Worm (Caenorhabditis elegans) whole organism, L2 larva: ENCODE results near the gene dsl-6.
"Not testable (repeated sequence)": the region's sequence is repeated elsewhere in the genome, so short reads cannot be mapped to it uniquely, and the experiment has no call there.

Source experiments
- C34F6.9 ChIP-seq: fragments of 150-350 bp; optimal IDR thresholded peaks from 2 replicates; lab custom pipeline; 2014; ENCODE audit warnings: missing biosample characterization, missing genetic modification characterization
- R02D3.7 ChIP-seq: fragments of 150-350 bp; optimal IDR thresholded peaks from 2 replicates; lab custom pipeline; 2014; ENCODE audit warnings: missing biosample characterization, missing genetic modification characterization
- ZK546.5 ChIP-seq: sonication (generic microtip); optimal IDR thresholded peaks from 2 replicates; lab custom pipeline; 2017; ENCODE audit warnings: missing biosample characterization, missing genetic modification characterization
- alr-1 ChIP-seq: fragments of 150-350 bp; optimal IDR thresholded peaks from 2 replicates; lab custom pipeline; 2014; ENCODE audit warnings: missing biosample characterization, missing genetic modification characterization
- ama-1 ChIP-seq: fragments of 150-350 bp; optimal IDR thresholded peaks from 2 replicates; lab custom pipeline; 2018; ENCODE audit warnings: inconsistent platforms
- blmp-1 ChIP-seq: sonication (generic microtip); optimal IDR thresholded peaks from 2 replicates; lab custom pipeline; 2017; ENCODE audit warnings: missing genetic modification characterization, mild to moderate bottlenecking, missing compliant biosample characterization, antibody characterized with exemption, moderate library complexity; ENCODE audit not compliant: insufficient read depth
- ceh-82 ChIP-seq: fragments of 150-350 bp; optimal IDR thresholded peaks from 2 replicates; lab custom pipeline; 2014; ENCODE audit warnings: missing biosample characterization, missing genetic modification characterization
- crh-2 ChIP-seq: sonication (generic microtip); optimal IDR thresholded peaks from 2 replicates; lab custom pipeline; 2017; ENCODE audit warnings: missing biosample characterization, missing genetic modification characterization
- dmd-4 ChIP-seq: sonication (generic microtip); optimal IDR thresholded peaks from 2 replicates; lab custom pipeline; 2017; ENCODE audit warnings: missing biosample characterization, missing genetic modification characterization
- egl-27 ChIP-seq: sonication (generic microtip); optimal IDR thresholded peaks from 3 replicates; lab custom pipeline; 2017; ENCODE audit warnings: missing biosample characterization, missing genetic modification reagents, missing genetic modification characterization
- elt-3 ChIP-seq: sonication (generic microtip); optimal IDR thresholded peaks from 2 replicates; lab custom pipeline; 2017; ENCODE audit warnings: missing biosample characterization, missing genetic modification characterization
- fos-1 ChIP-seq: fragments of 150-350 bp; optimal IDR thresholded peaks from 2 replicates; lab custom pipeline; 2014; ENCODE audit warnings: missing biosample characterization, missing genetic modification characterization
- lin-11 ChIP-seq: fragments of 150-350 bp; sonication (generic microtip); optimal IDR thresholded peaks from 2 replicates; lab custom pipeline; 2014; ENCODE audit warnings: missing biosample characterization, missing genetic modification characterization, inconsistent platforms, mixed read lengths
- lin-13 ChIP-seq: fragments of 150-350 bp; optimal IDR thresholded peaks from 2 replicates; lab custom pipeline; 2014; ENCODE audit warnings: missing biosample characterization, missing genetic modification reagents, missing genetic modification characterization
- lin-39 ChIP-seq: fragments of 150-350 bp; optimal IDR thresholded peaks from 2 replicates; lab custom pipeline; 2014; ENCODE audit warnings: missing biosample characterization, missing genetic modification reagents, missing genetic modification characterization
- lsy-2 ChIP-seq, 2 experiments: fragments of 150-350 bp in 1 of 2; sonication (generic microtip) in 1 of 2; optimal IDR thresholded peaks; 2 replicates each; lab custom pipeline; 2014 to 2017; ENCODE audit warnings: missing biosample characterization in 2 of 2, missing genetic modification characterization in 2 of 2
- mbf-1 ChIP-seq: sonication (generic microtip); optimal IDR thresholded peaks from 2 replicates; lab custom pipeline; 2017; ENCODE audit warnings: missing biosample characterization, missing genetic modification characterization
- mdl-1 ChIP-seq, 2 experiments: fragments of 150-350 bp in 1 of 2; sonication (generic microtip) in 1 of 2; optimal IDR thresholded peaks; 2 replicates each; lab custom pipeline; 2017; ENCODE audit warnings: missing biosample characterization in 2 of 2, missing genetic modification characterization in 2 of 2
- nhr-10 ChIP-seq: sonication (generic microtip); optimal IDR thresholded peaks from 2 replicates; lab custom pipeline; 2017; ENCODE audit warnings: missing biosample characterization, missing genetic modification characterization
- nhr-129 ChIP-seq: fragments of 150-350 bp; optimal IDR thresholded peaks from 2 replicates; lab custom pipeline; 2014; ENCODE audit warnings: missing biosample characterization, missing genetic modification characterization
- nhr-237 ChIP-seq: fragments of 150-350 bp; optimal IDR thresholded peaks from 2 replicates; lab custom pipeline; 2014; ENCODE audit warnings: missing biosample characterization, missing genetic modification characterization
- nhr-25 ChIP-seq: fragments of 150-350 bp; sonication (generic microtip); optimal IDR thresholded peaks from 3 replicates; lab custom pipeline; 2014; ENCODE audit warnings: missing biosample characterization, missing genetic modification characterization
- nhr-6 ChIP-seq: fragments of 150-350 bp; optimal IDR thresholded peaks from 2 replicates; lab custom pipeline; 2014; ENCODE audit warnings: missing biosample characterization, missing genetic modification characterization
- nhr-77 ChIP-seq: fragments of 150-350 bp; optimal IDR thresholded peaks from 2 replicates; lab custom pipeline; 2014; ENCODE audit warnings: missing biosample characterization, missing genetic modification characterization
- skn-1 ChIP-seq: sonication (generic microtip); optimal IDR thresholded peaks from 2 replicates; lab custom pipeline; 2017; ENCODE audit warnings: missing biosample characterization, missing genetic modification characterization
- sma-3 ChIP-seq: sonication (generic microtip); optimal IDR thresholded peaks from 2 replicates; lab custom pipeline; 2016; ENCODE audit warnings: missing genetic modification reagents, missing genetic modification characterization, missing compliant biosample characterization
- sma-9 ChIP-seq, 2 experiments: fragments of 150-350 bp in 1 of 2; sonication (generic microtip) in 1 of 2; optimal IDR thresholded peaks; 2 replicates each; lab custom pipeline; 2014 to 2016; ENCODE audit warnings: missing genetic modification characterization in 2 of 2, mild to moderate bottlenecking in 1 of 2, missing biosample characterization in 1 of 2, missing compliant biosample characterization in 1 of 2, missing genetic modification reagents in 1 of 2, moderate library complexity in 1 of 2
- snpc-4 ChIP-seq: fragments of 150-350 bp; optimal IDR thresholded peaks from 2 replicates; lab custom pipeline; 2014; ENCODE audit warnings: missing biosample characterization, missing genetic modification characterization
- unc-39 ChIP-seq: fragments of 150-350 bp; optimal IDR thresholded peaks from 2 replicates; lab custom pipeline; 2014; ENCODE audit warnings: missing biosample characterization, missing genetic modification characterization
- unc-55 ChIP-seq: fragments of 150-350 bp; sonication (generic microtip); optimal IDR thresholded peaks from 3 replicates; lab custom pipeline; 2014; ENCODE audit warnings: missing biosample characterization, missing genetic modification reagents, missing genetic modification characterization
- ztf-11 ChIP-seq: sonication (generic microtip); optimal IDR thresholded peaks from 2 replicates; lab custom pipeline; 2017; ENCODE audit warnings: missing biosample characterization, missing genetic modification characterization
- ztf-4 ChIP-seq: fragments of 150-350 bp; optimal IDR thresholded peaks from 2 replicates; lab custom pipeline; 2014; ENCODE audit warnings: missing biosample characterization, missing genetic modification characterization

dsl-6 gene

DNA sequence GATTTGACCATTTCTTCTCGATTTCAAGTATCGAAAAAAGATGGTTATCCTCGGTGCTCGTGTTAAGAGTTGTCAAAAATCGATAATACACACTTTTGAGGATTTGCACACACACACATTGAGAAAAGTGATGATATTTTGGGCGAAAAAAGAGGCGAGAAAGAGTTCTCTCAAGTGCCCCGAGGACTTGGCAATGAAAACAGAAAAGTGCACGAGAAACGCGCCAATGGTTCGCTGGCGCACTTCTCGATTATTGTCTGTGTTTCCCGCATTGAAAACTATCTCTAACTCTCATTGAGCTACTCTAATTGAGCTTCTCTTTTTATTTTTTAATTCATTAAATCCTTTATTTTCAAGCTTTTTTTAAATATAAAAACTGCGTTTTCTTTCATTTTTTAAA is 35.6 kb upstream of the dsl-6 start (continued):
- no peak for TF ChIP-seq blmp-1 (tag; lab: Kevin White, UChicago)
- TF ChIP-seq lsy-2 (tag; optimal IDR thresholded peaks at IDR 0.05; lab: Kevin White, UChicago) = peak; percentile 73 to 84
- TF ChIP-seq sma-9 (GFP tag; optimal IDR thresholded peaks at IDR 0.05; lab: Kevin White, UChicago) = peak; percentile 53
- no peak for TF ChIP-seq sma-9 (tag; optimal IDR thresholded peaks at IDR 0.05; lab: Kevin White, UChicago)
- TF ChIP-seq unc-55 (GFP tag; lab: Kevin White, UChicago) = peak; percentile 91
- TF ChIP-seq ztf-11 (tag; lab: Kevin White, UChicago) = no peak

DNA sequence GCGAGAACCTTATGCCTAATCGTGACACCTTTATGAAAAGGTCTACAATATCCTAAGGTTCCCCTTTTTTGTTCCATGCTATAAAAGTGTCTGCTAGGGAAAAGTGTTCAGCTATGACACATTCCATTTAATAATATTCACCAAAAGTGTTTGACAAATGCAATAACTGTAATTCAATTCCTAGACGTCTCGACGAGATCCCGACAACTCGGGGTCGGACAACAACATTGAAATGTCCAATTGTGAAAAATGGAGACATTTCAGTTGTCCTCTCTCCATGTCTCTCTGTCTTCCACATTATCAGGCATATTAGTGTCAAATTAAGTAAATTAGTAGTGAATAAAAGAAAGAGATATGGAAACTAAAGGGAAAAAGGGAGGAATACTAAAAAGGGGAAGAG is 33.3 kb upstream of the dsl-6 start:
- TF ChIP-seq mdl-1 (tag; optimal IDR thresholded peaks at IDR 0.05; lab: Kevin White, UChicago) = no peak
- no peak for TF ChIP-seq ZK546.5

DNA sequence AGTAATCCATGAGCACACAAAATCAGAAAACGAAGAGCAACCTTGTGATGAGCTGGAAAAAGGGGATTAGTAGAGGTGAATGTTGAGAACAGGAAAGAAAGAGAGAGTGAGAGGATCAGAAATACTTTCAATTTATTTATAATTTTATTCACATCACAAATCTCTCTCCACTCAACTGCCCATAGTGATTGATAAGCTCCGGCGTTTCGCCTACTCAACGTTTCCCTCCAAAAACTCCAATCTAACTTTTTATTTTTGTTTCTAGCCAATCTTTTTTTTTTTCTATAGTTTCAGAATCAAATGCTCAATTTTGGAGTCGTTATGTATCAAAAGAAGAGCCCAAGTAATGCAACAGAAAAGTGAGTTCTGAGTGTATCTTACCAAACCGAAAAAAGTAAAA is 27.3 kb upstream of the dsl-6 start, which contains the start of gene kin-4:
Gene kin-4, plus strand, starts transcription at position 301 of the 400 bp plus-strand sequence.
- TF ChIP-seq ama-1 (lab: Kevin White, UChicago) (no peak), lsy-2 (tag; optimal IDR thresholded peaks at IDR 0.05; lab: Kevin White, UChicago) (no peak), fos-1 (tag; lab: Kevin White, UChicago) (no peak), nhr-129 (tag; lab: Kevin White, UChicago) (no peak), nhr-77 (tag; lab: Kevin White, UChicago) (no peak), nhr-25 (tag; lab: Kevin White, UChicago) (no peak), egl-27 (tag; lab: Kevin White, UChicago) (no peak), mbf-1 (no peak), dmd-4 (tag; lab: Kevin White, UChicago) (no peak), C34F6.9 (no peak)

- no peak for TF ChIP-seq nhr-10 (tag; lab: Kevin White, UChicago)
- TF ChIP-seq lin-39 = no peak
- TF ChIP-seq fos-1 (tag; lab: Kevin White, UChicago) = no peak
- TF ChIP-seq snpc-4 (tag; lab: Kevin White, UChicago) = no peak
- TF ChIP-seq elt-3 (tag; lab: Kevin White, UChicago) = no peak
- TF ChIP-seq lin-13 = no peak
- TF ChIP-seq nhr-237 (tag; lab: Kevin White, UChicago) = no peak
- no peak for TF ChIP-seq lin-11
- TF ChIP-seq blmp-1 (tag; lab: Kevin White, UChicago) = no peak
These were observed 26.7 kb upstream of the dsl-6 start, which contains the start of gene F22B3.8 for ce11 chrIV:11424830-11425229. F22B3.8 (minus strand) TSS chrIV:11424930.

- TF ChIP-seq lin-13 (no peak), sma-3 (GFP tag; lab: Kevin White, UChicago) (no peak), alr-1 (tag; lab: Kevin White, UChicago) (no peak), ceh-82 (tag; lab: Kevin White, UChicago) (no peak), nhr-129 (tag; lab: Kevin White, UChicago) (no peak), unc-39 (tag; lab: Kevin White, UChicago) (no peak), snpc-4 (tag; lab: Kevin White, UChicago) (no peak), sma-9 (GFP tag; optimal IDR thresholded peaks at IDR 0.05; lab: Kevin White, UChicago) (no peak), sma-9 (tag; optimal IDR thresholded peaks at IDR 0.05; lab: Kevin White, UChicago) (no peak), R02D3.7 (tag; lab: Kevin White, UChicago) (no peak), ztf-4 (tag; lab: Kevin White, UChicago) (no peak), nhr-6 (tag; lab: Kevin White, UChicago) (no peak), nhr-10 (tag; lab: Kevin White, UChicago) (no peak), skn-1 (tag; lab: Kevin White, UChicago) (no peak)
- TF ChIP-seq, all 48 proteins: peak for 0
These were observed 23.6 kb upstream of the dsl-6 start, which contains the start of gene F22B3.7 for ce11 chrIV:11421696-11422095. F22B3.7 (minus strand) TSS chrIV:11421796.

- TF ChIP-seq ama-1 (lab: Kevin White, UChicago); nhr-129 (tag; lab: Kevin White, UChicago); crh-2 (tag; lab: Kevin White, UChicago): not testable (repeated sequence)
These were observed 18.6 kb upstream of the dsl-6 start, which contains the start of gene F22B3.5 for ce11 chrIV:11416724-11417123. F22B3.5 (minus strand) TSS chrIV:11416824.
